Worm (Caenorhabditis elegans): ENCODE results near the gene JC8.4.

- TF ChIP-seq jun-1 (tag; optimal IDR thresholded peaks at IDR 0.05): no peak
- TF ChIP-seq mdl-1 (tag; optimal IDR thresholded peaks at IDR 0.05): no peak
- TF ChIP-seq snpc-4 (tag; optimal IDR thresholded peaks at IDR 0.05): no peak
- no peak for TF ChIP-seq zag-1 (tag; optimal IDR thresholded peaks at IDR 0.05)
- TF ChIP-seq nhr-77 (tag; optimal IDR thresholded peaks at IDR 0.05): no peak
- no peak for TF ChIP-seq rbr-2 (tag; optimal IDR thresholded peaks at IDR 0.05)
- TF ChIP-seq lsy-2 (tag; optimal IDR thresholded peaks at IDR 0.05): no peak
- TF ChIP-seq unc-39 (tag; optimal IDR thresholded peaks at IDR 0.05): no peak
- no peak for TF ChIP-seq F49E8.2 (tag; optimal IDR thresholded peaks at IDR 0.05; ENCODE audit: borderline replicate concordance)
- no peak for TF ChIP-seq ama-1 (optimal IDR thresholded peaks at IDR 0.05)
- TF ChIP-seq nhr-76 (tag; optimal IDR thresholded peaks at IDR 0.05): no peak
- TF ChIP-seq zip-11 (GFP tag; IDR thresholded peaks at IDR 0.05): no peak
- no peak for TF ChIP-seq fos-1 (tag; optimal IDR thresholded peaks at IDR 0.05)
These were observed 6.8 kb downstream of the JC8.4 start for ce11 chrIV:13250243-13250642.

Measured in whole organism, L4 larva.